Worm (Caenorhabditis elegans) whole organism, L1 larva: ENCODE measurements around the gene F14F9.4.
A peak's percentile ranks its signal among the peaks of the same experiment; 100 is the strongest.

Experiments
- C34B4.2 ChIP-seq: sonication (generic microtip); optimal IDR thresholded peaks from 2 replicates; lab custom pipeline; 2017; ENCODE audit warnings: mild to moderate bottlenecking, missing genetic modification characterization, missing compliant biosample characterization
- Y116A8C.19 ChIP-seq: sonication (generic microtip); optimal IDR thresholded peaks from 2 replicates; lab custom pipeline; 2016; ENCODE audit warnings: missing compliant biosample characterization, missing genetic modification characterization, borderline replicate concordance
- aha-1 ChIP-seq: fragments of 150-350 bp; optimal IDR thresholded peaks from 2 replicates; lab custom pipeline; 2014; ENCODE audit warnings: missing biosample characterization, missing genetic modification characterization
- alr-1 ChIP-seq: fragments of 200-800 bp; sonication (Bioruptor generic); optimal IDR thresholded peaks from 2 replicates; lab custom pipeline; 2018; ENCODE audit warnings: borderline replicate concordance, mild to moderate bottlenecking, missing genetic modification characterization, missing compliant biosample characterization
- aly-2 ChIP-seq: fragments of 150-350 bp; optimal IDR thresholded peaks from 2 replicates; lab custom pipeline; 2014; ENCODE audit warnings: missing biosample characterization, missing genetic modification characterization
- blmp-1 ChIP-seq: fragments of 150-350 bp; optimal IDR thresholded peaks from 2 replicates; lab custom pipeline; 2014; ENCODE audit warnings: missing biosample characterization, missing genetic modification characterization
- ceh-63 ChIP-seq: fragments of 200-800 bp; sonication (Bioruptor generic); optimal IDR thresholded peaks from 2 replicates; lab custom pipeline; 2018; ENCODE audit warnings: mild to moderate bottlenecking, missing genetic modification characterization, missing compliant biosample characterization
- ceh-90 ChIP-seq: sonication (generic microtip); optimal IDR thresholded peaks from 2 replicates; lab custom pipeline; 2016; ENCODE audit warnings: missing genetic modification characterization, missing compliant biosample characterization
- efl-1 ChIP-seq, 4 experiments: fragments of 150-350 bp; optimal IDR thresholded peaks in 3 of 4; peaks in 1 of 4; 1 replicate in 1 of 4; 2 replicates in 3 of 4; lab custom pipeline; 2014; ENCODE audit warnings: missing biosample characterization in 2 of 4, missing genetic modification characterization in 2 of 4, missing genetic modification reagents in 2 of 4
- efl-3 ChIP-seq: fragments of 200-800 bp; sonication (Bioruptor generic); optimal IDR thresholded peaks from 2 replicates; lab custom pipeline; 2018; ENCODE audit warnings: mild to moderate bottlenecking, missing genetic modification characterization, missing compliant biosample characterization
- elt-3 ChIP-seq, 6 experiments: fragments of 150-350 bp in 1 of 6; sonication (generic microtip); optimal IDR thresholded peaks; 2 replicates each; lab custom pipeline; 2017 to 2018; ENCODE audit warnings: missing biosample characterization in 6 of 6, missing genetic modification characterization in 6 of 6, inconsistent platforms in 1 of 6
- fkh-10 ChIP-seq: sonication (generic microtip); optimal IDR thresholded peaks from 2 replicates; lab custom pipeline; 2017; ENCODE audit warnings: missing biosample characterization, missing genetic modification reagents, missing genetic modification characterization
- fkh-4 ChIP-seq: sonication (generic microtip); optimal IDR thresholded peaks from 2 replicates; lab custom pipeline; 2016; ENCODE audit warnings: missing compliant biosample characterization, missing genetic modification characterization, borderline replicate concordance
- fkh-8 ChIP-seq: sonication (generic microtip); optimal IDR thresholded peaks from 2 replicates; lab custom pipeline; 2016; ENCODE audit warnings: mild to moderate bottlenecking, missing genetic modification characterization, missing compliant biosample characterization
- hlh-17 ChIP-seq: fragments of 200-800 bp; sonication (Bioruptor generic); optimal IDR thresholded peaks from 2 replicates; lab custom pipeline; 2018; ENCODE audit warnings: missing genetic modification characterization, mild to moderate bottlenecking, missing compliant biosample characterization, moderate library complexity, borderline replicate concordance
- irx-1 ChIP-seq: sonication (generic microtip); optimal IDR thresholded peaks from 2 replicates; lab custom pipeline; 2016; ENCODE audit warnings: missing genetic modification characterization, missing compliant biosample characterization
- isw-1 ChIP-seq: fragments of 200-800 bp; sonication (Bioruptor generic); IDR thresholded peaks from 2 replicates; pipeline ENCODE4 v1.3.6; 2022; ENCODE audit warnings: missing genetic modification characterization, missing compliant biosample characterization
- jun-1 ChIP-seq: fragments of 150-350 bp; optimal IDR thresholded peaks from 2 replicates; lab custom pipeline; 2014; ENCODE audit warnings: missing biosample characterization, missing genetic modification reagents, missing genetic modification characterization
- lin-15B ChIP-seq: fragments of 150-350 bp; sonication (generic microtip); optimal IDR thresholded peaks from 3 replicates; lab custom pipeline; 2014; ENCODE audit warnings: missing biosample characterization, missing genetic modification characterization
- lin-35 ChIP-seq, 2 experiments: fragments of 150-350 bp; optimal IDR thresholded peaks; 2 replicates each; lab custom pipeline; 2014; ENCODE audit warnings: missing biosample characterization in 2 of 2, missing genetic modification characterization in 2 of 2, missing genetic modification reagents in 2 of 2
- lin-39 ChIP-seq: fragments of 150-350 bp; optimal IDR thresholded peaks from 2 replicates; lab custom pipeline; 2014; ENCODE audit warnings: missing biosample characterization, missing genetic modification reagents, missing genetic modification characterization
- lir-3 ChIP-seq: sonication (generic microtip); optimal IDR thresholded peaks from 2 replicates; lab custom pipeline; 2016; ENCODE audit warnings: mild to moderate bottlenecking, missing genetic modification characterization, moderate library complexity, missing compliant biosample characterization; ENCODE audit not compliant: poor library complexity
- lsy-2 ChIP-seq, 2 experiments: fragments of 150-350 bp; optimal IDR thresholded peaks; 2 replicates each; lab custom pipeline; 2014; ENCODE audit warnings: missing biosample characterization in 2 of 2, missing genetic modification characterization in 2 of 2
- mab-9 ChIP-seq: fragments of 200-800 bp; sonication (Bioruptor generic); IDR thresholded peaks from 2 replicates; pipeline ENCODE4 v1.3.6; 2022; ENCODE audit warnings: missing genetic modification reagents, missing genetic modification characterization, missing compliant biosample characterization
- mep-1 ChIP-seq: fragments of 150-350 bp; optimal IDR thresholded peaks from 2 replicates; lab custom pipeline; 2014; ENCODE audit warnings: missing biosample characterization, missing genetic modification characterization
- nhr-237 ChIP-seq: fragments of 150-350 bp; optimal IDR thresholded peaks from 2 replicates; lab custom pipeline; 2014; ENCODE audit warnings: missing biosample characterization, missing genetic modification characterization
- nhr-28 ChIP-seq: fragments of 150-350 bp; optimal IDR thresholded peaks from 2 replicates; lab custom pipeline; 2014; ENCODE audit warnings: missing biosample characterization, missing genetic modification characterization
- nhr-47 ChIP-seq: sonication (generic microtip); optimal IDR thresholded peaks from 2 replicates; lab custom pipeline; 2016; ENCODE audit warnings: mild to moderate bottlenecking, missing genetic modification characterization, moderate library complexity, missing compliant biosample characterization
- nhr-71 ChIP-seq: sonication (generic microtip); optimal IDR thresholded peaks from 2 replicates; lab custom pipeline; 2016; ENCODE audit warnings: mild to moderate bottlenecking, missing genetic modification characterization, moderate library complexity, missing compliant biosample characterization
- nhr-76 ChIP-seq: sonication (generic microtip); optimal IDR thresholded peaks from 2 replicates; lab custom pipeline; 2017; ENCODE audit warnings: missing biosample characterization, missing genetic modification characterization
- nhr-85 ChIP-seq: sonication (generic microtip); peaks from one replicate; lab custom pipeline; 2016; ENCODE audit warnings: missing genetic modification characterization, inconsistent platforms, missing compliant biosample characterization
- pax-3 ChIP-seq: fragments of 200-800 bp; sonication (Bioruptor generic); optimal IDR thresholded peaks from 2 replicates; lab custom pipeline; 2018; ENCODE audit warnings: mild to moderate bottlenecking, missing genetic modification characterization, moderate library complexity, missing compliant biosample characterization
- pqm-1 ChIP-seq: sonication (generic microtip); optimal IDR thresholded peaks from 3 replicates; lab custom pipeline; 2017; ENCODE audit warnings: missing biosample characterization, missing genetic modification characterization
- rnt-1 ChIP-seq: sonication (generic microtip); optimal IDR thresholded peaks from 2 replicates; lab custom pipeline; 2016; ENCODE audit warnings: mild to moderate bottlenecking, missing genetic modification characterization, moderate library complexity, missing compliant biosample characterization
- skn-1 ChIP-seq: fragments of 150-350 bp; optimal IDR thresholded peaks from 2 replicates; lab custom pipeline; 2014; ENCODE audit warnings: missing biosample characterization, missing genetic modification characterization
- snu-23 ChIP-seq: sonication (generic microtip); optimal IDR thresholded peaks from 2 replicates; lab custom pipeline; 2016; ENCODE audit warnings: missing genetic modification characterization, missing compliant biosample characterization
- swsn-7 ChIP-seq: sonication (generic microtip); optimal IDR thresholded peaks from 2 replicates; lab custom pipeline; 2016; ENCODE audit warnings: missing genetic modification characterization, missing compliant biosample characterization
- unc-130 ChIP-seq: fragments of 150-350 bp; optimal IDR thresholded peaks from 2 replicates; lab custom pipeline; 2017; ENCODE audit warnings: missing biosample characterization, missing genetic modification characterization, inconsistent platforms
- unc-30 ChIP-seq: sonication (generic microtip); optimal IDR thresholded peaks from 2 replicates; lab custom pipeline; 2017; ENCODE audit warnings: missing biosample characterization, missing genetic modification characterization
- xbp-1 ChIP-seq: sonication (generic microtip); optimal IDR thresholded peaks from 2 replicates; lab custom pipeline; 2016; ENCODE audit warnings: missing genetic modification characterization, missing compliant biosample characterization
- zip-4 ChIP-seq: fragments of 200-800 bp; sonication (Bioruptor generic); optimal IDR thresholded peaks from 2 replicates; lab custom pipeline; 2018; ENCODE audit warnings: mild to moderate bottlenecking, missing genetic modification characterization, moderate library complexity, missing compliant biosample characterization

Gene F14F9.4

DNA sequence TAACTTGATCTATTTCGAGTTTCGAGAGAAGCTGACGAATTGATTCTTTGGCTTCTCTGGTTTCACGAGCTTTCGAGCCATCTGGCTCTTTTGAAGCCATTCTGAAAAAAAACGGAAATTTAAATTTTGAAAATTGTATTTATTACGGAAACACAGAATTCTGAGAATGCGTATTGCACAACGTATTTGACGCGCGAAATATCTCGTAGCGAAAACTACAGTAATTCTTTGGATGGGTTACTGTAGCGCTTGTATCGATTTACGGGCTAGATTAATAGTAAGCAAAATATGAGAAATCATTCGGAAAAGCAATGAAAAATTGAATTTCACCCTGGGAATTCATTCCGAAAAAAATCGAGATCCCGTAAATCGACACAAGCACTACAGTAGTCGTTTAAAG is 18.9 kb upstream of the F14F9.4 start, which contains the start of gene C04F5.8:
Gene C04F5.8 (minus strand): TSS at position 101 of the 400 bp plus-strand sequence.
- no peak for TF ChIP-seq fkh-8 (tag; lab: Kevin White, UChicago)
- TF ChIP-seq aha-1 = no peak
- no peak for TF ChIP-seq mab-9 (GFP tag; lab: Robert Waterston, UW)
- no peak for TF ChIP-seq xbp-1 (tag; lab: Kevin White, UChicago)
- TF ChIP-seq ceh-90 = no peak
- TF ChIP-seq C34B4.2 (tag; lab: Kevin White, UChicago) = no peak
- no peak for TF ChIP-seq nhr-28
- TF ChIP-seq ceh-63 (GFP tag; lab: Kevin White, UChicago) = no peak
- no peak for TF ChIP-seq nhr-71
- TF ChIP-seq hlh-17 (GFP tag; lab: Kevin White, UChicago) = no peak
- no peak for TF ChIP-seq lir-3
- TF ChIP-seq aly-2 (tag; lab: Kevin White, UChicago) = no peak
- no peak for TF ChIP-seq efl-3 (GFP tag; lab: Kevin White, UChicago)
- TF ChIP-seq lin-15B (tag; lab: Kevin White, UChicago) = no peak
- TF ChIP-seq elt-3 (tag; optimal IDR thresholded peaks at IDR 0.05; lab: Kevin White, UChicago) = no peak
- TF ChIP-seq, all 84 proteins: peak for 0

- peak in 1 of 2 experiments; percentile 8 for TF ChIP-seq lsy-2 (tag; optimal IDR thresholded peaks at IDR 0.05; lab: Kevin White, UChicago)
- TF ChIP-seq efl-1 (optimal IDR thresholded peaks at IDR 0.05; lab: Kevin White, UChicago) = peak in 1 of 2 experiments; percentile 9
- no peak for TF ChIP-seq efl-1 (GFP tag; optimal IDR thresholded peaks at IDR 0.05 in 1 of 2; lab: Kevin White, UChicago)
- no peak for TF ChIP-seq Y116A8C.19 (tag; lab: Kevin White, UChicago)
These were observed 13.4 kb upstream of the F14F9.4 start, which contains the start of gene C04F5.9 for ce11 chrV:5119109-5119508. Gene C04F5.9, minus strand, starts transcription at chrV:5119209.

- TF ChIP-seq elt-3 (tag; optimal IDR thresholded peaks at IDR 0.05; lab: Kevin White, UChicago) (no peak), xbp-1 (tag; lab: Kevin White, UChicago) (no peak), ceh-63 (GFP tag; lab: Kevin White, UChicago) (no peak), unc-130 (no peak), lin-39 (tag; lab: Kevin White, UChicago) (no peak), nhr-237 (no peak), nhr-76 (tag; lab: Kevin White, UChicago) (no peak), lin-35 (GFP tag; optimal IDR thresholded peaks at IDR 0.05; lab: Kevin White, UChicago) (no peak), irx-1 (tag; lab: Kevin White, UChicago) (no peak), jun-1 (tag; lab: Kevin White, UChicago) (no peak), C34B4.2 (tag; lab: Kevin White, UChicago) (no peak)
These were observed 12.9 kb upstream of the F14F9.4 start, which contains the start of gene sid-1 for ce11 chrV:5119679-5120078. Gene sid-1, plus strand, starts transcription at chrV:5119970.

DNA sequence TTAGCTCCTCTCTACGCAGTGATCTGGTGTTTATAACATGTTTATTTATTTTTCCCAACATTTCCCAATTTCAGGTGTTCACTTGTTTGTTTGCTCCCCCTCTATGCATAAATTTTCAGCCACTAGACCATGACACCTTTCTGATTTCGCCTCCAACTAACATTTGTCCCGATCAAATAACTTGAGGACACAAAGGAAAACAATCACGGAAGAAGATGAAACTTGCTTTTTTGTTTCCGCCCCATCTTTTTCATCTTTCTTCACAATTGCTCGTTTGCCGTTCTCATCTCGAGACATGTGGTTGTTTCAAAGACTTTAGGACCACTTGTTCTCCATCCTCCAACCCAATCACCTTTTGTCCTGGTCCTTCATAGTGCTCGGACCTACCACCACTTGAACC is 5.7 kb upstream of the F14F9.4 start, which contains the start of gene F14F9.5:
Gene F14F9.5 (plus strand): TSS at position 301 of the 400 bp plus-strand sequence.
- TF ChIP-seq fkh-10 (GFP tag; lab: Kevin White, UChicago) (peak; percentile 81), snu-23 (GFP tag; lab: Kevin White, UChicago) (no peak)

- peak; percentile 72 for TF ChIP-seq nhr-85 (tag; lab: Kevin White, UChicago)
- no peak for TF ChIP-seq isw-1 (GFP tag; lab: Robert Waterston, UW)
- TF ChIP-seq blmp-1 = peak; percentile 16
- TF ChIP-seq unc-130 = no peak
These were observed 2.5 kb upstream of the F14F9.4 start, which contains the start of gene F14F9.8 for ce11 chrV:5130018-5130417. Gene F14F9.8, plus strand, starts transcription at chrV:5130318.

- TF ChIP-seq pqm-1 (tag; lab: Kevin White, UChicago) (no peak), nhr-237 (peak; percentile 22), rnt-1 (tag; lab: Kevin White, UChicago) (peak; percentile 51), alr-1 (tag; lab: Kevin White, UChicago) (no peak), lsy-2 (tag; optimal IDR thresholded peaks at IDR 0.05; lab: Kevin White, UChicago) (peak in 1 of 2 experiments; percentile 71), fkh-8 (tag; lab: Kevin White, UChicago) (peak; percentile 34), swsn-7 (peak; percentile 11), lin-35 (GFP tag; optimal IDR thresholded peaks at IDR 0.05; lab: Kevin White, UChicago) (peak; percentile 21 to 42), fkh-4 (tag; lab: Kevin White, UChicago) (no peak), unc-30 (tag; lab: Kevin White, UChicago) (no peak), nhr-47 (tag; lab: Kevin White, UChicago) (peak; percentile 23), lin-39 (tag; lab: Kevin White, UChicago) (no peak), nhr-76 (tag; lab: Kevin White, UChicago) (no peak), skn-1 (tag; lab: Kevin White, UChicago) (peak; percentile 96), blmp-1 (peak; percentile 4), pax-3 (tag; lab: Kevin White, UChicago) (no peak), mep-1 (tag; lab: Kevin White, UChicago) (peak; percentile 51), zip-4 (peak; percentile 68)
These were observed 1.2 kb upstream of the F14F9.4 start for ce11 chrV:5131380-5131779.
